Worm (Caenorhabditis elegans): ENCODE results near the gene srsx-28.

DNA sequence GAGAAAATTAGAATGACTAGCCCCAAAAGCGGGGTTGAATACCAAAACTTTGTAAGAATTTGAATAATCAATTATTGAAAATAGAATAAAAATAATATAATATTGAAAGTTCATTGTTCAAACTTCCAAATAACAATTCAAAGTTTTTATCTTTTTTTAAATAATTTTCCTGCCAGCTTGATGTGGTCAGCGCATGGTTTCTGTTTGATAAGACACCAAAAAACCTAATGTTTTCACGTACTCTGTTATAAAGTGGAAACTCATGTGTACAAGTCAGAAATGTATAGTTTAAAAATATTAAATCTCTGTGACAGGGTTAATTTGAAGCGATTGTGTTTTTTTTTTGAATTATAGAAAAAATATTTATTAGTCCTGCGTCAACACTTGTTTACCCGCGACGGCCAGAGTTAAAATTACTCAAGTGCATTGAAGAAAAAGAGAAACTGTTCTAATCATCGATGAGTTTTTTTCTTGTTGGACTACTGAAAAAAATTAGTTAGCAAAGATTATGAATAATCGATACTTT is 47.5 kb upstream of the srsx-28 start, which contains the start of gene ugt-17:
- TF ChIP-seq cog-1 (tag; optimal IDR thresholded peaks at IDR 0.05): no peak
- no peak for TF ChIP-seq flt-1 (GFP tag; IDR thresholded peaks at IDR 0.05)
- no peak for TF ChIP-seq ref-1 (GFP tag; conservative IDR thresholded peaks at IDR 0.05)
- no peak for TF ChIP-seq klf-2 (GFP tag; conservative IDR thresholded peaks at IDR 0.05)
- no peak for TF ChIP-seq ztf-29 (GFP tag; IDR thresholded peaks at IDR 0.05)
